Fruit fly (Drosophila melanogaster) whole organism, embryonic: ENCODE data around the gene Or74a.
A peak's percentile ranks its signal among the peaks of the same experiment; 100 is the strongest.

Experiments
- ATbp ChIP-seq: fragments of 200-800 bp; sonication (Bioruptor generic); optimal IDR thresholded peaks from 2 replicates; lab custom pipeline; 2017; ENCODE audit warnings: missing biosample characterization, mild to moderate bottlenecking, missing genetic modification characterization, missing genetic modification reagents
- Atf6 ChIP-seq: fragments of 200-800 bp; sonication (Bioruptor generic); IDR thresholded peaks from 2 replicates; pipeline ENCODE4 v1.3.6; 2022; ENCODE audit warnings: missing biosample characterization, missing genetic modification characterization
- BEAF-32 ChIP-seq: fragments of 200-800 bp; sonication (Bioruptor generic); optimal IDR thresholded peaks from 3 replicates; lab custom pipeline; 2017; ENCODE audit warnings: missing biosample characterization, missing genetic modification characterization, mild to moderate bottlenecking, moderate library complexity, missing genetic modification reagents
- Bdp1 ChIP-seq: fragments of 200-800 bp; sonication (Bioruptor generic); optimal IDR thresholded peaks from 3 replicates; lab custom pipeline; 2016; ENCODE audit warnings: missing biosample characterization, missing genetic modification characterization
- CG12769 ChIP-seq: fragments of 200-800 bp; sonication (Bioruptor generic); optimal IDR thresholded peaks from 2 replicates; lab custom pipeline; 2019; ENCODE audit warnings: missing biosample characterization, mild to moderate bottlenecking, missing genetic modification characterization, moderate library complexity
- CG14050 ChIP-seq: fragments of 200-800 bp; sonication (Bioruptor generic); IDR thresholded peaks from 3 replicates; pipeline ENCODE4 v1.3.6; 2022; ENCODE audit warnings: missing biosample characterization, missing genetic modification characterization
- CG17328 ChIP-seq: fragments of 200-800 bp; sonication (Bioruptor generic); IDR thresholded peaks from 2 replicates; pipeline ENCODE4 v1.3.6; 2022; ENCODE audit warnings: missing biosample characterization, missing genetic modification characterization
- CG17359 ChIP-seq: fragments of 200-800 bp; sonication (Bioruptor generic); optimal IDR thresholded peaks from 3 replicates; lab custom pipeline; 2018; ENCODE audit warnings: missing biosample characterization, mild to moderate bottlenecking, missing genetic modification characterization, moderate library complexity
- CG17612 ChIP-seq: fragments of 200-800 bp; sonication (Bioruptor generic); IDR thresholded peaks from 2 replicates; pipeline ENCODE4 v1.3.6; 2022; ENCODE audit warnings: missing biosample characterization, missing genetic modification characterization
- CG1792 ChIP-seq: fragments of 200-800 bp; sonication (Bioruptor generic); optimal IDR thresholded peaks from 2 replicates; lab custom pipeline; 2016; ENCODE audit warnings: missing biosample characterization, missing genetic modification characterization
- CG18599 ChIP-seq: fragments of 200-800 bp; sonication (Bioruptor generic); optimal IDR thresholded peaks from 3 replicates; lab custom pipeline; 2017; ENCODE audit warnings: missing biosample characterization, missing genetic modification characterization, mild to moderate bottlenecking, moderate library complexity, missing genetic modification reagents
- CG2199 ChIP-seq: fragments of 200-800 bp; sonication (Bioruptor generic); IDR thresholded peaks from 3 replicates; pipeline ENCODE4 v1.3.6; 2022; ENCODE audit warnings: missing biosample characterization, missing genetic modification characterization
- CG31365 ChIP-seq: fragments of 200-800 bp; sonication (Bioruptor generic); optimal IDR thresholded peaks from 2 replicates; lab custom pipeline; 2018; ENCODE audit warnings: missing biosample characterization, mild to moderate bottlenecking, missing genetic modification characterization
- CG4707 ChIP-seq: fragments of 200-800 bp; sonication (Bioruptor generic); optimal IDR thresholded peaks from 2 replicates; lab custom pipeline; 2018; ENCODE audit warnings: missing biosample characterization, mild to moderate bottlenecking, missing genetic modification characterization, moderate library complexity
- CG5180 ChIP-seq: fragments of 200-800 bp; sonication (Bioruptor generic); optimal IDR thresholded peaks from 3 replicates; lab custom pipeline; 2017; ENCODE audit warnings: missing biosample characterization, missing genetic modification characterization, mild to moderate bottlenecking, moderate library complexity, missing genetic modification reagents
- CG5953 ChIP-seq: fragments of 200-800 bp; sonication (Bioruptor generic); IDR thresholded peaks from 2 replicates; pipeline ENCODE4 v1.3.6; 2022; ENCODE audit warnings: missing biosample characterization, missing genetic modification characterization
- CG7271 ChIP-seq: fragments of 200-800 bp; sonication (Bioruptor generic); optimal IDR thresholded peaks from 2 replicates; lab custom pipeline; 2018; ENCODE audit warnings: missing biosample characterization, mild to moderate bottlenecking, missing genetic modification characterization, moderate library complexity
- CG7786 ChIP-seq: fragments of 200-800 bp; sonication (Bioruptor generic); optimal IDR thresholded peaks from 2 replicates; lab custom pipeline; 2016; ENCODE audit warnings: missing biosample characterization, missing genetic modification characterization
- CG9932 ChIP-seq: fragments of 200-800 bp; sonication (Bioruptor generic); IDR thresholded peaks from 2 replicates; pipeline ENCODE4 v1.3.6; 2022; ENCODE audit warnings: missing biosample characterization, missing genetic modification characterization
- Camta ChIP-seq: fragments of 200-800 bp; sonication (Bioruptor generic); optimal IDR thresholded peaks from 2 replicates; lab custom pipeline; 2016; ENCODE audit warnings: missing biosample characterization, missing genetic modification characterization
- D19A ChIP-seq: fragments of 200-800 bp; optimal IDR thresholded peaks from 3 replicates; lab custom pipeline; 2019; ENCODE audit warnings: missing biosample characterization, mild to moderate bottlenecking, missing genetic modification characterization, moderate library complexity
- D19B ChIP-seq: fragments of 200-800 bp; sonication (Bioruptor generic); optimal IDR thresholded peaks from 2 replicates; lab custom pipeline; 2017; ENCODE audit warnings: missing biosample characterization, mild to moderate bottlenecking, missing genetic modification characterization
- Dref ChIP-seq: fragments of 200-800 bp; sonication (Bioruptor generic); IDR thresholded peaks from 2 replicates; pipeline ENCODE4 v1.3.6; 2022; ENCODE audit warnings: missing biosample characterization, missing genetic modification characterization
- Eip74EF ChIP-seq, 2 experiments: fragments of 200-800 bp in 1 of 2; fragments of >200 bp in 1 of 2; sonication (Bioruptor generic) in 1 of 2; optimal IDR thresholded peaks; 2 replicates each; lab custom pipeline; 2017 to 2019; ENCODE audit warnings: missing biosample characterization in 2 of 2, missing genetic modification characterization in 2 of 2, mild to moderate bottlenecking in 1 of 2, moderate library complexity in 1 of 2
- Fer3 ChIP-seq: fragments of 200-800 bp; sonication (Bioruptor generic); optimal IDR thresholded peaks from 2 replicates; lab custom pipeline; 2018; ENCODE audit warnings: missing biosample characterization, mild to moderate bottlenecking, missing genetic modification characterization, moderate library complexity
- GATAe ChIP-seq: fragments of 200-800 bp; sonication (Bioruptor generic); conservative IDR thresholded peaks from 2 replicates; pipeline ENCODE4 v1.3.6; 2022; ENCODE audit warnings: missing biosample characterization, missing genetic modification characterization
- H2.0 ChIP-seq: fragments of 200-800 bp; sonication (Bioruptor generic); IDR thresholded peaks from 2 replicates; pipeline ENCODE4 v1.3.6; 2022; ENCODE audit warnings: missing biosample characterization, missing genetic modification characterization
- HLH4C ChIP-seq: fragments of 200-800 bp; sonication (Bioruptor generic); IDR thresholded peaks from 3 replicates; pipeline ENCODE4 v1.3.6; 2022; ENCODE audit warnings: missing biosample characterization, missing genetic modification characterization; ENCODE audit not compliant: partially characterized antibody
- HLHmδ ChIP-seq: fragments of 200-800 bp; sonication (Bioruptor generic); optimal IDR thresholded peaks from 2 replicates; lab custom pipeline; 2018; ENCODE audit warnings: missing biosample characterization, mild to moderate bottlenecking, missing genetic modification characterization, moderate library complexity
- MTF-1 ChIP-seq: fragments of 200-800 bp; sonication (Bioruptor generic); optimal IDR thresholded peaks from 2 replicates; lab custom pipeline; 2018; ENCODE audit warnings: missing biosample characterization, mild to moderate bottlenecking, missing genetic modification characterization, borderline replicate concordance
- Ptx1 ChIP-seq: fragments of 200-800 bp; sonication (Bioruptor generic); IDR thresholded peaks from 2 replicates; pipeline ENCODE4 v1.3.6; 2022; ENCODE audit warnings: missing biosample characterization, missing genetic modification characterization
- Sin3A ChIP-seq: fragments of >200 bp; optimal IDR thresholded peaks from 2 replicates; lab custom pipeline; 2018
- Stat92E ChIP-seq, 3 experiments: fragments of >200 bp in 2 of 3; fragments of 200-800 bp in 1 of 3; sonication (Bioruptor generic) in 1 of 3; optimal IDR thresholded peaks; 2 replicates each; lab custom pipeline; 2017 to 2019; ENCODE audit warnings: missing biosample characterization in 3 of 3, missing genetic modification characterization in 3 of 3, mild to moderate bottlenecking in 1 of 3, moderate library complexity in 1 of 3
- YL-1 ChIP-seq: fragments of 200-800 bp; sonication (Bioruptor generic); optimal IDR thresholded peaks from 3 replicates; lab custom pipeline; 2017; ENCODE audit warnings: missing biosample characterization, mild to moderate bottlenecking, missing genetic modification characterization
- ab ChIP-seq: fragments of 200-800 bp; sonication (Bioruptor generic); optimal IDR thresholded peaks from 2 replicates; lab custom pipeline; 2016; ENCODE audit warnings: missing biosample characterization, missing genetic modification characterization
- cas ChIP-seq: fragments of 200-800 bp; sonication (Bioruptor generic); IDR thresholded peaks from 2 replicates; pipeline ENCODE4 v1.3.6; 2022; ENCODE audit warnings: missing biosample characterization, missing genetic modification characterization
- cg ChIP-seq: fragments of 200-800 bp; sonication (Bioruptor generic); optimal IDR thresholded peaks from 3 replicates; lab custom pipeline; 2019; ENCODE audit warnings: missing biosample characterization, mild to moderate bottlenecking, missing genetic modification characterization, moderate library complexity
- chif ChIP-seq, 2 experiments: fragments of 200-800 bp; sonication (Bioruptor generic); optimal IDR thresholded peaks; 3 replicates each; lab custom pipeline; 2016; ENCODE audit warnings: missing biosample characterization in 2 of 2, missing genetic modification characterization in 2 of 2
- croc ChIP-seq: fragments of 200-800 bp; sonication (Bioruptor generic); conservative IDR thresholded peaks from 3 replicates; pipeline ENCODE4 v1.3.6; 2022; ENCODE audit warnings: missing biosample characterization, missing genetic modification characterization
- dimm ChIP-seq: fragments of 200-800 bp; sonication (Bioruptor generic); IDR thresholded peaks from 2 replicates; pipeline ENCODE4 v1.3.6; 2022; ENCODE audit warnings: missing biosample characterization, missing genetic modification characterization
- emc ChIP-seq: fragments of 200-800 bp; sonication (Bioruptor generic); optimal IDR thresholded peaks from 2 replicates; lab custom pipeline; 2016; ENCODE audit warnings: missing biosample characterization, missing genetic modification characterization
- gcm2 ChIP-seq: fragments of 200-800 bp; sonication (Bioruptor generic); optimal IDR thresholded peaks from 2 replicates; lab custom pipeline; 2016; ENCODE audit warnings: missing biosample characterization, missing genetic modification characterization
- her ChIP-seq: fragments of 200-800 bp; sonication (Bioruptor generic); optimal IDR thresholded peaks from 2 replicates; lab custom pipeline; 2016; ENCODE audit warnings: missing biosample characterization, missing genetic modification characterization
- ken ChIP-seq: fragments of 200-800 bp; sonication (Bioruptor generic); IDR thresholded peaks from 3 replicates; pipeline ENCODE4 v1.3.6; 2022; ENCODE audit warnings: missing biosample characterization, missing genetic modification characterization
- lmd ChIP-seq: fragments of 200-800 bp; sonication (Bioruptor generic); IDR thresholded peaks from 2 replicates; pipeline ENCODE4 v1.3.6; 2022; ENCODE audit warnings: missing biosample characterization, missing genetic modification characterization
- slbo ChIP-seq: fragments of 200-800 bp; sonication (Bioruptor generic); IDR thresholded peaks from 2 replicates; pipeline ENCODE4 v1.3.6; 2022; ENCODE audit warnings: missing biosample characterization, missing genetic modification characterization
- sna ChIP-seq: fragments of 200-800 bp; sonication (Bioruptor generic); IDR thresholded peaks from 2 replicates; pipeline ENCODE4 v1.3.6; 2022; ENCODE audit warnings: missing biosample characterization, missing genetic modification characterization; ENCODE audit not compliant: partially characterized antibody
- sob ChIP-seq: fragments of 200-800 bp; sonication (Bioruptor generic); IDR thresholded peaks from 2 replicates; pipeline ENCODE4 v1.3.6; 2022; ENCODE audit warnings: missing biosample characterization, missing genetic modification characterization
- tll ChIP-seq, 2 experiments: fragments of 200-800 bp in 1 of 2; fragments of >200 bp in 1 of 2; sonication (Bioruptor generic) in 1 of 2; optimal IDR thresholded peaks; 2 replicates each; lab custom pipeline; 2017 to 2019; ENCODE audit warnings: missing biosample characterization in 2 of 2, missing genetic modification characterization in 2 of 2, mild to moderate bottlenecking in 1 of 2, moderate library complexity in 1 of 2
- trh ChIP-seq: fragments of 200-800 bp; sonication (Bioruptor generic); optimal IDR thresholded peaks from 2 replicates; lab custom pipeline; 2016; ENCODE audit warnings: missing biosample characterization, missing genetic modification characterization
- zfh1 ChIP-seq: fragments of 200-800 bp; sonication (Bioruptor generic); IDR thresholded peaks from 3 replicates; pipeline ENCODE4 v1.3.6; 2022; ENCODE audit warnings: missing biosample characterization, missing genetic modification characterization

The Or74a gene

DNA sequence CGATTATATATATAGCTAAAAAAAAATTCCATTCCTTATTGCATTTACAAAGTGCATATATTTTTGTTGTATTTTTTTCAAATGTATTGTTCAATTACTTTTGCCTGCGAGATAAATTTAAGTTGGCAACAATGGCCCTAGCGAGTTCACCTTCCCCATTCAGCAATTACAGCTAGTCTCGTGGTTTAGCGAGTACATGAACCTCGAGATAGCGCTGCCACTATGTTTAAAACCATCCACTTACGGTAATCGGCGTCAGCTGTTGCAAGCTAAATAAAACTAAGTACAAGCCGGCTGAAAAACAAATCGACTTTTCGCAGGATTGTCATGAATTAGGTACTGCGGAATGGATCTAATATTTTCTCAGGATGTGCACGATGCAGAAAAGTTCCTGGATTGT lies 23.8 kb upstream of the Or74a start (continued):
- no peak for TF ChIP-seq CG31365
- no peak for TF ChIP-seq MTF-1 (GFP tag; lab: Kevin White, UChicago)
- TF ChIP-seq CG17328 (GFP tag; lab: Robert Waterston, UW) = no peak
- TF ChIP-seq CG7786 (GFP tag; lab: Kevin White, UChicago) = no peak
- no peak for TF ChIP-seq Fer3 (tag; lab: Kevin White, UChicago)
- TF ChIP-seq gcm2 (GFP tag; lab: Kevin White, UChicago) = no peak
- TF ChIP-seq CG5953 (GFP tag; lab: Robert Waterston, UW) = no peak
- TF ChIP-seq Ptx1 (GFP tag; lab: Robert Waterston, UW) = no peak
- no peak for TF ChIP-seq HLHmδ (GFP tag; lab: Kevin White, UChicago)
- no peak for TF ChIP-seq GATAe
- TF ChIP-seq chif (GFP tag; optimal IDR thresholded peaks at IDR 0.05; lab: Kevin White, UChicago) = no peak
- TF ChIP-seq emc (GFP tag; lab: Kevin White, UChicago) = no peak
- TF ChIP-seq Camta (GFP tag; lab: Kevin White, UChicago) = no peak
- TF ChIP-seq lmd (GFP tag; lab: Robert Waterston, UW) = no peak
- no peak for TF ChIP-seq cg (GFP tag; lab: Kevin White, UChicago)
- TF ChIP-seq sob (GFP tag; lab: Robert Waterston, UW) = 0 out of 2 replicates have a peak, but pooled peaks have one; percentile 15
- no peak for TF ChIP-seq CG4707 (GFP tag; lab: Kevin White, UChicago)
- peak; percentile 35 for TF ChIP-seq YL-1 (GFP tag; lab: Kevin White, UChicago)
- TF ChIP-seq Eip74EF (GFP tag; optimal IDR thresholded peaks at IDR 0.05; lab: Kevin White, UChicago) = no peak
- no peak for TF ChIP-seq HLH4C (GFP tag; lab: Robert Waterston, UW)
- TF ChIP-seq ken = no peak
- TF ChIP-seq Bdp1 (GFP tag; lab: Kevin White, UChicago) = no peak
- no peak for TF ChIP-seq tll (GFP tag; optimal IDR thresholded peaks at IDR 0.05; lab: Kevin White, UChicago)
- peak; percentile 5 for TF ChIP-seq D19A (tag; lab: Kevin White, UChicago)
- TF ChIP-seq CG17359 (tag; lab: Kevin White, UChicago) = no peak
- no peak for TF ChIP-seq D19B (GFP tag; lab: Kevin White, UChicago)
- TF ChIP-seq CG17612 = no peak
- no peak for TF ChIP-seq trh
- TF ChIP-seq CG14050 = no peak
- TF ChIP-seq CG12769 (tag; lab: Kevin White, UChicago) = no peak
- no peak for TF ChIP-seq zfh1 (GFP tag; lab: Robert Waterston, UW)
- peak; percentile 55 for TF ChIP-seq Dref (GFP tag; lab: Robert Waterston, UW)
- no peak for TF ChIP-seq CG1792 (GFP tag; lab: Kevin White, UChicago)
- peak; percentile 44 for TF ChIP-seq BEAF-32 (GFP tag; lab: Kevin White, UChicago)
- no peak for TF ChIP-seq dimm
- TF ChIP-seq H2.0 = no peak
- TF ChIP-seq sna = no peak
- peak; percentile 49 for TF ChIP-seq Sin3A (lab: Kevin White, UChicago)
- TF ChIP-seq CG7271 = no peak
- no peak for TF ChIP-seq CG18599 (GFP tag; lab: Kevin White, UChicago)
- no peak for TF ChIP-seq CG5180 (GFP tag; lab: Kevin White, UChicago)
- no peak for TF ChIP-seq her (GFP tag; lab: Kevin White, UChicago)
- no peak; the same call in 1 of the 2 replicates for TF ChIP-seq CG9932 (GFP tag; lab: Robert Waterston, UW)
- no peak for TF ChIP-seq Stat92E (GFP tag; optimal IDR thresholded peaks at IDR 0.05; lab: Kevin White, UChicago)
- TF ChIP-seq cas (GFP tag; lab: Robert Waterston, UW) = no peak
- peak; percentile 34; the same call in 1 of the 2 replicates for TF ChIP-seq slbo (GFP tag; lab: Robert Waterston, UW)
- TF ChIP-seq ATbp (GFP tag; lab: Kevin White, UChicago) = no peak
- no peak for TF ChIP-seq croc
- TF ChIP-seq Atf6 (GFP tag; lab: Robert Waterston, UW) = no peak
- TF ChIP-seq CG2199 (GFP tag; lab: Robert Waterston, UW) = no peak
- TF ChIP-seq ab (GFP tag; lab: Kevin White, UChicago) = peak; percentile 50
